Worm (Caenorhabditis elegans): ENCODE results near the gene pck-1.

The pck-1 gene

ce11 chrIII:65626-65937 lies 478 bp downstream of the pck-1 start:
- TF ChIP-seq ztf-7 (tag; optimal IDR thresholded peaks at IDR 0.05) (no peak), aha-1 (tag) (peak; percentile 46), unc-62 (GFP tag; optimal IDR thresholded peaks at IDR 0.05 in 1 of 2) (peak in 1 of 2 experiments; percentile 49), unc-62 (tag; optimal IDR thresholded peaks at IDR 0.05) (no peak), daf-16 (GFP tag; optimal IDR thresholded peaks at IDR 0.05) (peak in 1 of 2 experiments; percentile 28), daf-16 (tag; optimal IDR thresholded peaks at IDR 0.05) (no peak), hlh-30 (tag; optimal IDR thresholded peaks at IDR 0.05; ENCODE audit: insufficient read depth) (peak; percentile 1), ceh-44 (GFP tag; IDR thresholded peaks at IDR 0.05) (no peak)

ce11 chrIII:64747-65625 lies 1.1 kb downstream of the pck-1 start:
- TF ChIP-seq attf-4 (tag; optimal IDR thresholded peaks at IDR 0.05): no peak
- TF ChIP-seq mes-2 (tag; optimal IDR thresholded peaks at IDR 0.05; ENCODE audit: poor library complexity, severe bottlenecking): no peak
- no peak for TF ChIP-seq daf-12 (tag; optimal IDR thresholded peaks at IDR 0.05)
- no peak for TF ChIP-seq fos-1 (tag; optimal IDR thresholded peaks at IDR 0.05)
- TF ChIP-seq zfp-3 (GFP tag; conservative IDR thresholded peaks at IDR 0.05): no peak; the same call in 1 of the 2 replicates
- no peak for TF ChIP-seq dpl-1 (GFP tag; optimal IDR thresholded peaks at IDR 0.05)
- no peak for TF ChIP-seq lin-13 (GFP tag; optimal IDR thresholded peaks at IDR 0.05)
- TF ChIP-seq ceh-28 (tag; optimal IDR thresholded peaks at IDR 0.05): no peak
- TF ChIP-seq lir-3 (tag; optimal IDR thresholded peaks at IDR 0.05): no peak
- TF ChIP-seq nhr-102 (tag; optimal IDR thresholded peaks at IDR 0.05): no peak
- no peak for TF ChIP-seq hlh-30 (tag; optimal IDR thresholded peaks at IDR 0.05; ENCODE audit: insufficient read depth)
- TF ChIP-seq lin-1 (GFP tag; IDR thresholded peaks at IDR 0.05): no peak
- no peak for TF ChIP-seq daf-16 (GFP tag; optimal IDR thresholded peaks at IDR 0.05)
- TF ChIP-seq daf-16 (tag; optimal IDR thresholded peaks at IDR 0.05): no peak
- no peak for TF ChIP-seq lin-39 (tag; optimal IDR thresholded peaks at IDR 0.05)
- TF ChIP-seq mxl-3 (GFP tag; optimal IDR thresholded peaks at IDR 0.05): no peak
- TF ChIP-seq F26F4.8 (GFP tag; conservative IDR thresholded peaks at IDR 0.05): no peak
- TF ChIP-seq lin-29 (GFP tag; IDR thresholded peaks at IDR 0.05): no peak
- 0 out of 2 replicates have a peak, but pooled peaks have one; percentile 2 for TF ChIP-seq arid-1 (GFP tag; conservative IDR thresholded peaks at IDR 0.05)
- TF ChIP-seq ama-1 (optimal IDR thresholded peaks at IDR 0.05): peak; percentile 60
- no peak for TF ChIP-seq F49E8.2 (tag; optimal IDR thresholded peaks at IDR 0.05; ENCODE audit: borderline replicate concordance)
- TF ChIP-seq jun-1 (tag; optimal IDR thresholded peaks at IDR 0.05): no peak
- TF ChIP-seq nhr-42 (GFP tag; IDR thresholded peaks at IDR 0.05): no peak
- TF ChIP-seq vab-7 (GFP tag; IDR thresholded peaks at IDR 0.05): no peak
- TF ChIP-seq unc-130 (GFP tag; optimal IDR thresholded peaks at IDR 0.05): no peak
- no peak for TF ChIP-seq fkh-10 (GFP tag; optimal IDR thresholded peaks at IDR 0.05)
- no peak for TF ChIP-seq pqm-1 (tag; optimal IDR thresholded peaks at IDR 0.05)
- no peak for TF ChIP-seq Y48G9A.11 (GFP tag; IDR thresholded peaks at IDR 0.05)
- no peak for TF ChIP-seq daf-19 (GFP tag; conservative IDR thresholded peaks at IDR 0.05)
- TF ChIP-seq unc-62 (GFP tag; optimal IDR thresholded peaks at IDR 0.05 in 1 of 2): no peak
- no peak for TF ChIP-seq unc-62 (tag; optimal IDR thresholded peaks at IDR 0.05)
- TF ChIP-seq ztf-11 (tag; optimal IDR thresholded peaks at IDR 0.05): no peak
- no peak for TF ChIP-seq madf-9 (GFP tag; conservative IDR thresholded peaks at IDR 0.05)
- TF ChIP-seq dmd-8 (GFP tag; IDR thresholded peaks at IDR 0.05): no peak
- TF ChIP-seq dve-1 (tag; optimal IDR thresholded peaks at IDR 0.05; ENCODE audit: insufficient read depth): no peak
- TF ChIP-seq nhr-41 (GFP tag; IDR thresholded peaks at IDR 0.05): no peak
- TF ChIP-seq pha-4 (GFP tag; IDR thresholded peaks at IDR 0.05): no peak
- no peak for TF ChIP-seq pha-4 (tag; optimal IDR thresholded peaks at IDR 0.05)
- no peak for TF ChIP-seq sdz-12 (GFP tag; optimal IDR thresholded peaks at IDR 0.05)
- no peak for TF ChIP-seq nhr-237 (tag; optimal IDR thresholded peaks at IDR 0.05)
- no peak for TF ChIP-seq lin-15B (tag; optimal IDR thresholded peaks at IDR 0.05)
- no peak for TF ChIP-seq ztf-7 (tag; optimal IDR thresholded peaks at IDR 0.05)
- TF ChIP-seq cey-2 (tag; optimal IDR thresholded peaks at IDR 0.05; ENCODE audit: borderline replicate concordance, insufficient read depth): no peak
- no peak; the same call in 1 of the 2 replicates for TF ChIP-seq lim-7 (GFP tag; IDR thresholded peaks at IDR 0.05)
- 0 out of 2 replicates have a peak, but pooled peaks have one; percentile 25 for TF ChIP-seq mdt-29 (GFP tag; IDR thresholded peaks at IDR 0.05)
- no peak for TF ChIP-seq rbr-2 (tag; optimal IDR thresholded peaks at IDR 0.05)

Data from whole organism, L4 larva.